Fruit fly (Drosophila melanogaster): Measurements from ENCODE around the gene m.

m gene

DNA sequence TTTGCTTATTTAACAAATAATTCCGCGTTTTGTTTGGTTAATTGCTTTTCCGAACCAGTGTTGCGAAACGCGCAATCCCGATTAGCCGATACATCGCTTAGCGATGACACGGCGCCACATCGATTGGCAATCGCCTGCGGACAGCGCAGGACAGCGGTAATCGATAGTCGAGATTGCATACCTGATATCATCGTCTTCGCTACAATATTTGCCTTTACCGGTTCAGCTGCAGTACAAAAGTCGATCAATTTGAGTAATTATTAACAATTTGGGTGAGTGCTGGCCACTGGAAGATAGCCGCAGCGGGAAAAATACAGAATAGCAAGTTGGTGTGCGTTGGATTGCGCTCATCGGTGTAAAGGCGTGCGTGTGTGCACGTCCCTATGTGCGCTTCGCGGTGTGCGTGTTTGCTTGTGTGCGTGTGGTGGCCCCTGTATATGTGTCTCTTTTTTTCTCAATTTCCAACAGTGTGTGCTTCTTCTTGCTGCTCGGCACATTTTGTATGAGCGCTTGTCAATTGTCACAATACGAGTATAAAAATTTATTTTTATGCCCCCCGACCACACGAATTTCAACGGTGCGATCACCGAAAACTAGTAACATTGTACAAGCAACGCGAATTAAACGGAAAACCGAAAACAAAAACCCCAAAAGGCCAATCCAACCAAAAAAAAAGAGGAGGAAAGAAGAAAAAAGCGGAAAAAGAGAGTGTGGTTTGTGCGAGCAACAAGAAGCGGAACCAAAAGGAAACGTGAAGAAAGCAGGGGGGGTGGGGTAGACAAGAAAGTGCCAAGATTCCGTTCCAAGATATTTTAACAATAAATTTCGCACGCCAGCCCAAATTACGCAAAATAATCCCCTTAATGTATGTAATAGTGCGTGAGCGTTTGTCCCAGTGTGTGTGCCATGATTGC, 38.6 kb downstream of the m start, which contains the start of gene CkIIbeta (continued):
- TF ChIP-seq CG2129 (GFP tag; IDR thresholded peaks at IDR 0.05; ENCODE audit: partially characterized antibody) (peak; percentile 91), CG15011 (GFP tag; optimal IDR thresholded peaks at IDR 0.05) (no peak), CTCF (GFP tag; optimal IDR thresholded peaks at IDR 0.05) (no peak), lilli (GFP tag; optimal IDR thresholded peaks at IDR 0.05) (peak; percentile 63), CG17385 (GFP tag; optimal IDR thresholded peaks at IDR 0.05) (peak; percentile 95), sna (GFP tag; IDR thresholded peaks at IDR 0.05; ENCODE audit: partially characterized antibody) (peak; percentile 89), Trl (optimal IDR thresholded peaks at IDR 0.05) (no peak), Trl (GFP tag; optimal IDR thresholded peaks at IDR 0.05) (peak; percentile 54), emc (GFP tag; optimal IDR thresholded peaks at IDR 0.05) (no peak), seq (GFP tag; IDR thresholded peaks at IDR 0.05) (no peak), Vsx1 (GFP tag; optimal IDR thresholded peaks at IDR 0.05) (no peak), CG15514 (GFP tag; optimal IDR thresholded peaks at IDR 0.05) (peak; percentile 74), CG2712 (tag; optimal IDR thresholded peaks at IDR 0.05) (peak; percentile 42), ranshi (GFP tag; IDR thresholded peaks at IDR 0.05) (0 out of 2 replicates have a peak, but pooled peaks have one; percentile 49), hbn (GFP tag; IDR thresholded peaks at IDR 0.05; ENCODE audit: partially characterized antibody) (peak; percentile 83), CG9727 (GFP tag; optimal IDR thresholded peaks at IDR 0.05) (peak; percentile 52), CG3847 (GFP tag; IDR thresholded peaks at IDR 0.05) (peak; percentile 78), dati (GFP tag; IDR thresholded peaks at IDR 0.05) (no peak), CG7928 (GFP tag; optimal IDR thresholded peaks at IDR 0.05) (no peak), nerfin-1 (tag; optimal IDR thresholded peaks at IDR 0.05) (peak; percentile 53), lmd (GFP tag; IDR thresholded peaks at IDR 0.05) (no peak; the same call in 1 of the 2 replicates), dpn (GFP tag; optimal IDR thresholded peaks at IDR 0.05) (peak; percentile 49 to 67), CG15601 (tag; optimal IDR thresholded peaks at IDR 0.05) (no peak), CG31441 (GFP tag; IDR thresholded peaks at IDR 0.05) (peak; percentile 41), cas (GFP tag; IDR thresholded peaks at IDR 0.05) (no peak), Xrp1 (GFP tag; IDR thresholded peaks at IDR 0.05) (peak; percentile 37; the same call in 1 of the 2 replicates), peb (GFP tag; IDR thresholded peaks at IDR 0.05) (no peak), CG18599 (GFP tag; optimal IDR thresholded peaks at IDR 0.05) (peak; percentile 46), onecut (GFP tag; IDR thresholded peaks at IDR 0.05) (0 out of 2 replicates have a peak, but pooled peaks have one; percentile 14), CG12659 (GFP tag; optimal IDR thresholded peaks at IDR 0.05) (peak; percentile 82), CG9817 (tag; optimal IDR thresholded peaks at IDR 0.05) (peak; percentile 5), croc (GFP tag; conservative IDR thresholded peaks at IDR 0.05) (no peak), klu (GFP tag; IDR thresholded peaks at IDR 0.05) (peak; percentile 34; the same call in 1 of the 2 replicates), dmrt11E (tag; optimal IDR thresholded peaks at IDR 0.05) (peak; percentile 5), CG7372 (GFP tag; IDR thresholded peaks at IDR 0.05) (no peak), salm (tag; optimal IDR thresholded peaks at IDR 0.05) (no peak), Camta (GFP tag; optimal IDR thresholded peaks at IDR 0.05) (peak; percentile 52), Eip74EF (GFP tag; optimal IDR thresholded peaks at IDR 0.05) (no peak), vfl (GFP tag; optimal IDR thresholded peaks at IDR 0.05) (peak; percentile 40), zen (tag; optimal IDR thresholded peaks at IDR 0.05) (peak; percentile 73), Atf3 (GFP tag; optimal IDR thresholded peaks at IDR 0.05) (peak; percentile 45), CG18011 (GFP tag; optimal IDR thresholded peaks at IDR 0.05) (no peak), Oli (tag; optimal IDR thresholded peaks at IDR 0.05) (no peak), Antp (GFP tag; optimal IDR thresholded peaks at IDR 0.05) (peak; percentile 62), PHDP (tag; optimal IDR thresholded peaks at IDR 0.05) (no peak), B-H2 (GFP tag; optimal IDR thresholded peaks at IDR 0.05) (peak; percentile 16), kah (GFP tag; optimal IDR thresholded peaks at IDR 0.05) (no peak), chm (GFP tag; IDR thresholded peaks at IDR 0.05) (no peak), gsb-n (tag; optimal IDR thresholded peaks at IDR 0.05) (no peak)
